Fruit fly (Drosophila melanogaster) whole organism, embryonic: ENCODE results near the gene CG42393.
A peak's percentile ranks its signal among the peaks of the same experiment; 100 is the strongest.

Experiments
- Abd-B ChIP-seq: fragments of 200-800 bp; sonication (Bioruptor generic); optimal IDR thresholded peaks from 2 replicates; lab custom pipeline; 2018; ENCODE audit warnings: missing biosample characterization, mild to moderate bottlenecking, missing genetic modification characterization, moderate library complexity
- Atf-2 ChIP-seq: fragments of 200-800 bp; sonication (Bioruptor generic); optimal IDR thresholded peaks from 2 replicates; lab custom pipeline; 2016; ENCODE audit warnings: missing biosample characterization, missing genetic modification characterization
- Bdp1 ChIP-seq: fragments of 200-800 bp; sonication (Bioruptor generic); optimal IDR thresholded peaks from 3 replicates; lab custom pipeline; 2016; ENCODE audit warnings: missing biosample characterization, missing genetic modification characterization
- CG1024 ChIP-seq: fragments of 200-800 bp; sonication (Bioruptor generic); IDR thresholded peaks from 2 replicates; pipeline ENCODE4 v1.3.6; 2022; ENCODE audit warnings: missing biosample characterization, missing genetic modification characterization
- CG10431 ChIP-seq: fragments of 200-800 bp; sonication (Bioruptor generic); optimal IDR thresholded peaks from 3 replicates; lab custom pipeline; 2018; ENCODE audit warnings: missing biosample characterization, mild to moderate bottlenecking, missing genetic modification characterization
- CG13287 ChIP-seq: fragments of 200-800 bp; sonication (Bioruptor generic); IDR thresholded peaks from 2 replicates; pipeline ENCODE4 v1.3.6; 2022; ENCODE audit warnings: missing biosample characterization, missing genetic modification characterization; ENCODE audit not compliant: partially characterized antibody
- CG13624 ChIP-seq: fragments of 200-800 bp; sonication (Bioruptor generic); optimal IDR thresholded peaks from 2 replicates; lab custom pipeline; 2016; ENCODE audit warnings: missing biosample characterization, missing genetic modification characterization
- CG14441 ChIP-seq: fragments of 200-800 bp; sonication (Bioruptor generic); IDR thresholded peaks from 2 replicates; pipeline ENCODE4 v1.3.6; 2022; ENCODE audit warnings: missing biosample characterization, missing genetic modification characterization
- CG14710 ChIP-seq: fragments of 200-800 bp; sonication (Bioruptor generic); optimal IDR thresholded peaks from 3 replicates; lab custom pipeline; 2019; ENCODE audit warnings: missing biosample characterization, mild to moderate bottlenecking, missing genetic modification characterization, moderate library complexity
- CG16813 ChIP-seq: fragments of 200-800 bp; sonication (Bioruptor generic); IDR thresholded peaks from 3 replicates; pipeline ENCODE4 v1.3.6; 2022; ENCODE audit warnings: missing biosample characterization, missing genetic modification characterization; ENCODE audit not compliant: partially characterized antibody
- CG17361 ChIP-seq: fragments of 200-800 bp; sonication (Bioruptor generic); IDR thresholded peaks from 3 replicates; pipeline ENCODE4 v1.3.6; 2022; ENCODE audit warnings: missing biosample characterization, missing genetic modification characterization
- CG17829 ChIP-seq: fragments of 200-800 bp; optimal IDR thresholded peaks from 2 replicates; lab custom pipeline; 2019; ENCODE audit warnings: missing biosample characterization, mild to moderate bottlenecking, missing genetic modification characterization, moderate library complexity
- CG2120 ChIP-seq: fragments of 200-800 bp; sonication (Bioruptor generic); optimal IDR thresholded peaks from 3 replicates; lab custom pipeline; 2016; ENCODE audit warnings: missing biosample characterization, missing genetic modification characterization
- CG32532 ChIP-seq: fragments of 200-800 bp; sonication (Bioruptor generic); IDR thresholded peaks from 2 replicates; pipeline ENCODE4 v1.3.6; 2022; ENCODE audit warnings: missing biosample characterization, missing genetic modification characterization
- CG32767 ChIP-seq: fragments of 200-800 bp; sonication (Bioruptor generic); IDR thresholded peaks from 2 replicates; pipeline ENCODE4 v1.3.6; 2022; ENCODE audit warnings: missing biosample characterization, missing genetic modification characterization
- CG42726 ChIP-seq: fragments of 200-800 bp; sonication (Bioruptor generic); IDR thresholded peaks from 2 replicates; pipeline ENCODE4 v1.3.6; 2022; ENCODE audit warnings: missing biosample characterization, missing genetic modification characterization; ENCODE audit not compliant: partially characterized antibody
- CG4360 ChIP-seq: fragments of 200-800 bp; sonication (Bioruptor generic); IDR thresholded peaks from 2 replicates; pipeline ENCODE4 v1.3.6; 2022; ENCODE audit warnings: missing biosample characterization, missing genetic modification characterization
- CG9797 ChIP-seq: fragments of 200-800 bp; sonication (Bioruptor generic); optimal IDR thresholded peaks from 3 replicates; lab custom pipeline; 2018; ENCODE audit warnings: missing biosample characterization, mild to moderate bottlenecking, missing genetic modification characterization
- CHES-1-like ChIP-seq: fragments of 200-800 bp; sonication (Bioruptor generic); optimal IDR thresholded peaks from 2 replicates; lab custom pipeline; 2016; ENCODE audit warnings: missing biosample characterization, missing genetic modification characterization
- Dfd ChIP-seq, 2 experiments: fragments of >200 bp; optimal IDR thresholded peaks; 2 replicates each; lab custom pipeline; 2017; ENCODE audit warnings: missing biosample characterization in 2 of 2, missing genetic modification characterization in 2 of 2
- Ets65A ChIP-seq: fragments of 200-800 bp; sonication (Bioruptor generic); peaks from one replicate; lab custom pipeline; 2016; ENCODE audit warnings: missing biosample characterization, missing genetic modification characterization
- Hr78 ChIP-seq, 2 experiments: fragments of 200-800 bp in 1 of 2; fragments of >200 bp in 1 of 2; sonication (Bioruptor generic) in 1 of 2; optimal IDR thresholded peaks; 2 replicates each; lab custom pipeline; 2017 to 2019; ENCODE audit warnings: missing biosample characterization in 2 of 2, missing genetic modification characterization in 2 of 2, mild to moderate bottlenecking in 1 of 2, moderate library complexity in 1 of 2
- Jarid2 ChIP-seq: fragments of 200-800 bp; sonication (Bioruptor generic); optimal IDR thresholded peaks from 3 replicates; lab custom pipeline; 2017; ENCODE audit warnings: mild to moderate bottlenecking, missing biosample characterization, missing genetic modification reagents, missing genetic modification characterization
- Lhr ChIP-seq: fragments of 200-800 bp; sonication (Bioruptor generic); optimal IDR thresholded peaks from 3 replicates; lab custom pipeline; 2017; ENCODE audit warnings: mild to moderate bottlenecking, missing biosample characterization, missing genetic modification reagents, missing genetic modification characterization
- Myb ChIP-seq: fragments of 200-800 bp; sonication (Bioruptor generic); optimal IDR thresholded peaks from 2 replicates; lab custom pipeline; 2016; ENCODE audit warnings: missing biosample characterization, missing genetic modification characterization
- Opbp ChIP-seq: fragments of 200-800 bp; sonication (Bioruptor generic); IDR thresholded peaks from 3 replicates; pipeline ENCODE4 v1.3.6; 2022; ENCODE audit warnings: missing biosample characterization, missing genetic modification characterization; ENCODE audit not compliant: partially characterized antibody
- Pdp1 ChIP-seq, 2 experiments: fragments of 200-800 bp; sonication (Bioruptor generic); optimal IDR thresholded peaks; 3 replicates each; lab custom pipeline; 2016; ENCODE audit warnings: missing biosample characterization in 2 of 2, missing genetic modification characterization in 2 of 2, mild to moderate bottlenecking in 1 of 2, moderate library complexity in 1 of 2
- Sox102F ChIP-seq: fragments of 200-800 bp; sonication (Bioruptor generic); optimal IDR thresholded peaks from 2 replicates; lab custom pipeline; 2018; ENCODE audit warnings: missing biosample characterization, mild to moderate bottlenecking, missing genetic modification characterization, moderate library complexity
- Xrp1 ChIP-seq: fragments of 200-800 bp; sonication (Bioruptor generic); IDR thresholded peaks from 2 replicates; pipeline ENCODE4 v1.3.6; 2022; ENCODE audit warnings: missing biosample characterization, missing genetic modification characterization
- amos ChIP-seq: fragments of 200-800 bp; sonication (Bioruptor generic); IDR thresholded peaks from 2 replicates; pipeline ENCODE4 v1.3.6; 2022; ENCODE audit warnings: missing biosample characterization, missing genetic modification characterization; ENCODE audit not compliant: partially characterized antibody
- bbx ChIP-seq: fragments of 200-800 bp; sonication (Bioruptor generic); IDR thresholded peaks from 2 replicates; pipeline ENCODE4 v1.3.6; 2022; ENCODE audit warnings: missing biosample characterization, missing genetic modification characterization; ENCODE audit not compliant: partially characterized antibody
- gem ChIP-seq: fragments of 200-800 bp; sonication (Bioruptor generic); optimal IDR thresholded peaks from 2 replicates; lab custom pipeline; 2019; ENCODE audit warnings: missing biosample characterization, mild to moderate bottlenecking, missing genetic modification characterization, moderate library complexity
- gro ChIP-seq: fragments of 200-800 bp; sonication (Bioruptor generic); optimal IDR thresholded peaks from 2 replicates; lab custom pipeline; 2016; ENCODE audit warnings: missing biosample characterization, missing genetic modification characterization
- onecut ChIP-seq: fragments of 200-800 bp; sonication (Bioruptor generic); IDR thresholded peaks from 2 replicates; pipeline ENCODE4 v1.3.6; 2022; ENCODE audit warnings: missing biosample characterization, missing genetic modification characterization
- phol ChIP-seq: fragments of 200-800 bp; sonication (Bioruptor generic); optimal IDR thresholded peaks from 3 replicates; lab custom pipeline; 2018; ENCODE audit warnings: missing biosample characterization, mild to moderate bottlenecking, missing genetic modification characterization, moderate library complexity
- sd ChIP-seq: fragments of 200-800 bp; sonication (Bioruptor generic); optimal IDR thresholded peaks from 3 replicates; lab custom pipeline; 2018; ENCODE audit warnings: missing biosample characterization, mild to moderate bottlenecking, missing genetic modification characterization, moderate library complexity
- sens ChIP-seq: fragments of 200-800 bp; sonication (Bioruptor generic); peaks from one replicate; lab custom pipeline; 2016; ENCODE audit warnings: missing biosample characterization, missing genetic modification characterization
- sr ChIP-seq: fragments of 200-800 bp; sonication (Bioruptor generic); IDR thresholded peaks from 3 replicates; pipeline ENCODE4 v1.3.6; 2022; ENCODE audit warnings: missing biosample characterization, missing genetic modification characterization
- stwl ChIP-seq: fragments of 200-800 bp; sonication (Bioruptor generic); optimal IDR thresholded peaks from 3 replicates; lab custom pipeline; 2018; ENCODE audit warnings: missing biosample characterization, mild to moderate bottlenecking, missing genetic modification characterization, moderate library complexity
- sug ChIP-seq: fragments of 200-800 bp; optimal IDR thresholded peaks from 2 replicates; lab custom pipeline; 2019; ENCODE audit warnings: missing biosample characterization, mild to moderate bottlenecking, missing genetic modification characterization, moderate library complexity
- tgo ChIP-seq: fragments of 200-800 bp; sonication (Bioruptor generic); IDR thresholded peaks from 3 replicates; pipeline ENCODE4 v1.3.6; 2022; ENCODE audit warnings: missing biosample characterization, missing genetic modification characterization
- unpg ChIP-seq: fragments of 200-800 bp; sonication (Bioruptor generic); optimal IDR thresholded peaks from 3 replicates; lab custom pipeline; 2018; ENCODE audit warnings: missing biosample characterization, mild to moderate bottlenecking, missing genetic modification characterization, moderate library complexity
- yki ChIP-seq: fragments of >200 bp; optimal IDR thresholded peaks from 3 replicates; lab custom pipeline; 2018

Gene CG42393

dm6 chr3L:18083994-18084393 is 41.5 kb downstream of the CG42393 start:
- TF ChIP-seq Dfd (GFP tag; optimal IDR thresholded peaks at IDR 0.05; lab: Kevin White, UChicago) (peak in 1 of 2 experiments; percentile 64), onecut (GFP tag; lab: Robert Waterston, UW) (peak; percentile 81), Bdp1 (GFP tag; lab: Kevin White, UChicago) (no peak), phol (tag; lab: Kevin White, UChicago) (peak; percentile 11), CG14441 (GFP tag; lab: Robert Waterston, UW) (no peak), tgo (GFP tag; lab: Robert Waterston, UW) (no peak), CG32767 (GFP tag; lab: Robert Waterston, UW) (no peak), CG32532 (GFP tag; lab: Robert Waterston, UW) (no peak)

- TF ChIP-seq Atf-2 (GFP tag; lab: Kevin White, UChicago) (no peak), Jarid2 (GFP tag; lab: Kevin White, UChicago) (no peak), yki (no peak), Sox102F (GFP tag; lab: Kevin White, UChicago) (no peak), CG10431 (peak; percentile 91), sug (tag; lab: Kevin White, UChicago) (no peak), Pdp1 (GFP tag; optimal IDR thresholded peaks at IDR 0.05; lab: Kevin White, UChicago) (peak in 1 of 2 experiments; percentile 36)
Observed at dm6 chr3L:18086754-18087685, 44.5 kb downstream of the CG42393 start, which contains the start of gene CG34253. TSS of gene CG34253 (minus strand) at chr3L:18087320.

- no peak for TF ChIP-seq CG1024 (GFP tag; lab: Robert Waterston, UW)
- TF ChIP-seq sug (tag; lab: Kevin White, UChicago), result peak; percentile 29
- TF ChIP-seq CHES-1-like (GFP tag; lab: Kevin White, UChicago), result no peak
- TF ChIP-seq amos (GFP tag; lab: Robert Waterston, UW), result peak; percentile 63
- TF ChIP-seq gro (GFP tag; lab: Kevin White, UChicago), result peak; percentile 26
- TF ChIP-seq Opbp (GFP tag; lab: Robert Waterston, UW), result peak; percentile 73
- TF ChIP-seq sens, result peak; percentile 72
- TF ChIP-seq sd (tag; lab: Kevin White, UChicago), result peak; percentile 87
- peak; percentile 53 for TF ChIP-seq Lhr
- TF ChIP-seq CG17361 (GFP tag; lab: Robert Waterston, UW), result 0 out of 3 replicates have a peak, but pooled peaks have one; percentile 18
- TF ChIP-seq Myb (GFP tag; lab: Kevin White, UChicago), result peak; percentile 86
- peak; percentile 15 for TF ChIP-seq CG14710 (tag; lab: Kevin White, UChicago)
- peak; percentile 57 for TF ChIP-seq CG42726
- TF ChIP-seq gem (tag; lab: Kevin White, UChicago), result peak; percentile 15
- no peak for TF ChIP-seq CG9797
- TF ChIP-seq yki, result peak; percentile 20
- TF ChIP-seq Abd-B (GFP tag; lab: Kevin White, UChicago), result peak; percentile 13
- TF ChIP-seq sr (GFP tag; lab: Robert Waterston, UW), result no peak
- no peak for TF ChIP-seq onecut (GFP tag; lab: Robert Waterston, UW)
- peak; percentile 55 for TF ChIP-seq CG17829 (tag; lab: Kevin White, UChicago)
- TF ChIP-seq Ets65A, result peak; percentile 69
- no peak for TF ChIP-seq CG2120
- TF ChIP-seq Dfd (GFP tag; optimal IDR thresholded peaks at IDR 0.05; lab: Kevin White, UChicago), result peak in 1 of 2 experiments; percentile 97
- peak; percentile 49; the same call in 1 of the 2 replicates for TF ChIP-seq CG13287 (GFP tag; lab: Robert Waterston, UW)
- TF ChIP-seq Hr78 (GFP tag; optimal IDR thresholded peaks at IDR 0.05; lab: Kevin White, UChicago), result peak; percentile 12 to 52
- TF ChIP-seq CG16813 (GFP tag; lab: Robert Waterston, UW), result peak; percentile 43; the same call in 1 of the 3 replicates
- no peak for TF ChIP-seq CG4360 (GFP tag; lab: Robert Waterston, UW)
- TF ChIP-seq CG13624 (GFP tag; lab: Kevin White, UChicago), result peak; percentile 22
- peak; percentile 100 for TF ChIP-seq stwl
- peak; percentile 71 for TF ChIP-seq bbx (GFP tag; lab: Robert Waterston, UW)
- TF ChIP-seq unpg (GFP tag; lab: Kevin White, UChicago), result peak; percentile 9
- TF ChIP-seq Xrp1 (GFP tag; lab: Robert Waterston, UW), result peak; percentile 44
Observed at dm6 chr3L:18088027-18088426, 45.5 kb downstream of the CG42393 start.
